Fruit fly (Drosophila melanogaster): Measurements from ENCODE around the gene CG17026.

The CG17026 gene

DNA sequence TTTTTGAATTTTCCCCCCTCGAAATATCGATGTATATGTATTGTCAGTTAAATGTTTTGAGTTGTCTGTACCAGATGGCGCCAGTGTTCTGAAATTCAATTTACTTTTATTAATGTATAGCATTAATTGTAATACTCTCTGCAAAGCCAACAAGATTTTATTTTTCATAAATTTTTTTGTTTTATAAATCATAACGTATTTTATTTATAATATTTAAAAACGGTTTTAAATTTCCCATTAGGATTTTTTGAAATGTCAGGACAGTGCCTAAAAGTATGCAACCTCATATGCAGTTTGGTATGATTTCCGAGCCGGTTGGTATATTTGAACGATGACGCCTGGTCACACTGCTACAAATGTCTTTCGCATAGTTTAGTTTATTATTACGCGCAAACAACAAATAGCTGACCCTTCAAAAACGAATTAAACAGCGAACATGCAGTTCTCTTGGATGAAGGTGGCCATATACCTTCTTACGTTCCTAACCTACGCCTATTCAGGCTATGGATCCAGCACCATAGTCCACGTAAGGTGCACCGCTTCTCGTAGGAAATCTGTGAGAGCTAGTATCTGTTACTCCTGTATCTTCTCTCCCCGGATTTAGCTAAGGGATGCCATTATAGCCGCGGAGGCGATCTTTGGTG, 20.3 kb upstream of the CG17026 start, which contains the start of the genes Pka-C3 and GXIVsPLA2 (continued):
- no peak for TF ChIP-seq lab (GFP tag; optimal IDR thresholded peaks at IDR 0.05)
- peak; percentile 14 for TF ChIP-seq PHDP (tag; optimal IDR thresholded peaks at IDR 0.05)
- peak; percentile 46 for TF ChIP-seq CG15601 (tag; optimal IDR thresholded peaks at IDR 0.05)
- TF ChIP-seq CTCF (GFP tag; optimal IDR thresholded peaks at IDR 0.05): peak; percentile 95
- peak; percentile 62 for TF ChIP-seq cg (GFP tag; optimal IDR thresholded peaks at IDR 0.05)
- TF ChIP-seq MBD-R2 (GFP tag; IDR thresholded peaks at IDR 0.05): peak; percentile 65; the same call in 1 of the 2 replicates
- TF ChIP-seq luna (GFP tag; optimal IDR thresholded peaks at IDR 0.05): no peak
- peak; percentile 10 for TF ChIP-seq gro (GFP tag; optimal IDR thresholded peaks at IDR 0.05)
- peak; percentile 88 for TF ChIP-seq Dp (GFP tag; optimal IDR thresholded peaks at IDR 0.05)
- TF ChIP-seq CG14710 (tag; optimal IDR thresholded peaks at IDR 0.05): peak; percentile 56
- TF ChIP-seq gem (tag; optimal IDR thresholded peaks at IDR 0.05): peak; percentile 29
- peak; percentile 25 for TF ChIP-seq Ets97D (GFP tag; optimal IDR thresholded peaks at IDR 0.05)
- no peak for TF ChIP-seq ci (GFP tag; IDR thresholded peaks at IDR 0.05)
- TF ChIP-seq CG12659 (GFP tag; optimal IDR thresholded peaks at IDR 0.05): peak; percentile 30
- peak; percentile 44 for TF ChIP-seq lbe (GFP tag; optimal IDR thresholded peaks at IDR 0.05)
- no peak for TF ChIP-seq Med (GFP tag)
- TF ChIP-seq CG32532 (GFP tag; IDR thresholded peaks at IDR 0.05): no peak
- TF ChIP-seq gfzf (GFP tag; optimal IDR thresholded peaks at IDR 0.05): peak; percentile 74
- TF ChIP-seq CG6254 (GFP tag; optimal IDR thresholded peaks at IDR 0.05): peak; percentile 33
- TF ChIP-seq MESR4 (GFP tag; optimal IDR thresholded peaks at IDR 0.05): peak; percentile 72
- TF ChIP-seq Dip3 (GFP tag; optimal IDR thresholded peaks at IDR 0.05): no peak
- peak; percentile 37 for TF ChIP-seq Hmr (GFP tag; optimal IDR thresholded peaks at IDR 0.05)
- TF ChIP-seq dm (GFP tag; optimal IDR thresholded peaks at IDR 0.05): no peak

dm6 chr3L:15956448-15957010, 18.6 kb upstream of the CG17026 start, which contains the start of gene elgi:
elgi (plus strand) TSS chr3L:15956550.
- TF ChIP-seq CG7556 (GFP tag; optimal IDR thresholded peaks at IDR 0.05) (peak; percentile 38), CG12942 (GFP tag; optimal IDR thresholded peaks at IDR 0.05) (peak; percentile 51), CG17385 (GFP tag; optimal IDR thresholded peaks at IDR 0.05) (peak; percentile 62), Nf-YA (GFP tag; IDR thresholded peaks at IDR 0.05) (no peak), ftz-f1 (GFP tag; optimal IDR thresholded peaks at IDR 0.05) (no peak), bbx (GFP tag; IDR thresholded peaks at IDR 0.05; ENCODE audit: partially characterized antibody) (peak; percentile 49), CG10654 (GFP tag; optimal IDR thresholded peaks at IDR 0.05) (peak; percentile 31), tgo (GFP tag; IDR thresholded peaks at IDR 0.05) (0 out of 3 replicates have a peak, but pooled peaks have one; percentile 25), nmo (GFP tag; optimal IDR thresholded peaks at IDR 0.05) (peak; percentile 29), Lim3 (GFP tag; IDR thresholded peaks at IDR 0.05) (no peak), Antp (GFP tag; optimal IDR thresholded peaks at IDR 0.05) (peak; percentile 71), CG2712 (tag; optimal IDR thresholded peaks at IDR 0.05) (peak; percentile 37), CG6791 (GFP tag; IDR thresholded peaks at IDR 0.05; ENCODE audit: partially characterized antibody) (0 out of 3 replicates have a peak, but pooled peaks have one; percentile 11), Myb (GFP tag; optimal IDR thresholded peaks at IDR 0.05) (peak; percentile 62), CG1024 (GFP tag; IDR thresholded peaks at IDR 0.05) (peak; percentile 35), CG12155 (GFP tag; optimal IDR thresholded peaks at IDR 0.05) (peak; percentile 75), row (GFP tag; IDR thresholded peaks at IDR 0.05) (peak; percentile 84), CG8765 (GFP tag; IDR thresholded peaks at IDR 0.05) (no peak), crp (GFP tag; optimal IDR thresholded peaks at IDR 0.05) (peak in 1 of 2 experiments; percentile 71), bsh (GFP tag; optimal IDR thresholded peaks at IDR 0.05) (peak in 1 of 2 experiments; percentile 1), Vsx1 (GFP tag; optimal IDR thresholded peaks at IDR 0.05) (no peak), bcd (GFP tag; optimal IDR thresholded peaks at IDR 0.05) (peak; percentile 64), pho (GFP tag; optimal IDR thresholded peaks at IDR 0.05) (peak; percentile 67), Hey (tag; optimal IDR thresholded peaks at IDR 0.05) (no peak), CHES-1-like (GFP tag; optimal IDR thresholded peaks at IDR 0.05) (peak; percentile 71), CG42726 (GFP tag; IDR thresholded peaks at IDR 0.05; ENCODE audit: partially characterized antibody) (no peak)

All from whole organism, embryonic.